Fruit fly (Drosophila melanogaster): Measurements from ENCODE around the gene Ndc80.

Gene Ndc80

dm6 chrX:13602071-13602858, 9.6 kb downstream of the Ndc80 start, which contains the start of gene up:
Gene up, minus strand, starts transcription at chrX:13602578.
- TF ChIP-seq CTCF (optimal IDR thresholded peaks at IDR 0.05) (no peak), CG8478 (optimal IDR thresholded peaks at IDR 0.05) (no peak)

- no peak for TF ChIP-seq CTCF (optimal IDR thresholded peaks at IDR 0.05)
Observed at dm6 chrX:13597753-13598152, 14.1 kb downstream of the Ndc80 start.

dm6 chrX:13593667-13594066, 18.2 kb downstream of the Ndc80 start:
- TF ChIP-seq CTCF (optimal IDR thresholded peaks at IDR 0.05) (no peak), CG8478 (optimal IDR thresholded peaks at IDR 0.05) (no peak)

dm6 chrX:13586888-13587287, 25.0 kb downstream of the Ndc80 start:
- TF ChIP-seq CTCF (optimal IDR thresholded peaks at IDR 0.05) (peak; percentile 42 to 71), CG8478 (optimal IDR thresholded peaks at IDR 0.05) (no peak)

DNA sequence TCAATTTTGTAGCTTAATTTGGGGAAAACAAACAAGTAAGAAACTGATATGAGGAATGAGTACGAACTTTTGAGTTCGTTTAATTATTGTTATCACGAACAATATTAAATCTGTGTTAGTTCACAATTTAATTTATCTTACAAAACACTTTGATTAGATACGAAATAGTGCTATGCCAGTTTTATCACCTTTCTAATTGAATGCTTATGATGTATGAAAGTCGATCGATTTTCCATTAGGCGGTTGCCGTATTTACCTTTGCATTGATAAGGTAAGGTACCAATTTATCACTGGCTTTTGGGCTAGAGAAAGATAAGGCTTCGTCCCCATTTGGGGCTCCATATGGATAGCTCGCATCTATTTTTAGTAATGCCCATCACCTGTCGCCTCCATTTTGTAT, 32.5 kb downstream of the Ndc80 start:
- TF ChIP-seq CTCF (optimal IDR thresholded peaks at IDR 0.05) = no peak
- no peak for TF ChIP-seq CG8478 (optimal IDR thresholded peaks at IDR 0.05)

DNA sequence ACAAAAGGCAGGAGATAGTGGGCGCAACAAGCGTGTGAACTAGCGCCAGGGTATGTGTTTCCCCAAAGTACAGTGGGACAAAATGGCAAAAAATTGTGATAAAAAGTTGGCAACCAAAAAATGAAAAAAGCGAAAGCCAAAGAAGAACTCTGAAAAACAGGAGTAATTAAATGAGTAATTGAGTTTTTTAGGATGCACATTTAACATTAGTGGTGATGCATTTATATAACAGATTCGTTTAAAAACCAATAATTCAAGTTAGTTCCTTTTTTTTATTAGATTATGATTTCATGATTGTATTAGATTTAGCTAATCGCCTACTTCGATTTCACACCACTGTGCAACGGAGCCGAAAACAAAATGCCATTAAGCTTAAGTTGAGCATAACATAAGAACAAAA, 39.5 kb downstream of the Ndc80 start:
- TF ChIP-seq CG8478 (optimal IDR thresholded peaks at IDR 0.05) (no peak), CTCF (optimal IDR thresholded peaks at IDR 0.05) (no peak)

DNA sequence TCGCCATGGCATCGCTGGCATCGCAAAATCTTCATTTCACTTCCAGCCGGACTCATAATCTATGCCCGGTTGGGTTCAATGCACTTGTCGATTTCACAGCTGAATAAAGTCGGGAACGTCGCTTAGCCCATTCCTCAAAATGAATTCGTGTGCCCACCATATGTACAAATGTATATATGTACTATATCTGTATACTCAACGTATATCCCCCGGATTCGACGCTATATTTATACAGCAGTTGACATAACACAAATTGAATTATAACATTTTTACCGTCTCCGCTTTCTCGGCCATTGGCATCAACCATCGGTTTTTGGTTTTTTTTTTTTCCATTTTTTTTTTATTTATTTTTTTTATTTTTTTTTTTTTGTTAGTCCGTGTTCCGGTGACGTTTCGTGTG, 41.6 kb downstream of the Ndc80 start:
- TF ChIP-seq CTCF (optimal IDR thresholded peaks at IDR 0.05) (no peak), CG8478 (optimal IDR thresholded peaks at IDR 0.05) (no peak)

DNA sequence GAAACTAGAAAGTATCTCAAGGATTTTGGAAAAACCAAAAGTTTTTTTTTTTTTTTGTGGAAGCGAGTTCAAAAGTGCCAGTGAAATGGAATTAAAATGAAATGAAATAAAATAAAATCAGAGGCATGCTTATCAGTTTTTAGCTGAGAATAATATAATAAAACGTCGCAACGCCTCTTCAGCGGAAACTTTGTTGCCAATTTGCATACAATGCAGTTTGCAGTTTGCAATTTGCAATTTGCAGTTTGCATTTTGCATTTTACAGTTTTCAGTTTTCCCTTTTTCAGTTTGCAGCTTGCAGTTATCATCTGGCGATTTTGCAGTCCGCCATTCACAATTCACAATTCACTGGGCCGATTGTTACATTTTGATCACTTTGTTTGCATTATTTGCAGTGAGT, 43.0 kb downstream of the Ndc80 start:
- no peak for TF ChIP-seq CTCF (optimal IDR thresholded peaks at IDR 0.05)

- no peak for TF ChIP-seq CTCF (optimal IDR thresholded peaks at IDR 0.05)
Observed at dm6 chrX:13568127-13568526, 43.7 kb downstream of the Ndc80 start.

dm6 chrX:13565490-13566156, 46.2 kb downstream of the Ndc80 start:
- TF ChIP-seq CTCF (optimal IDR thresholded peaks at IDR 0.05) = no peak

DNA sequence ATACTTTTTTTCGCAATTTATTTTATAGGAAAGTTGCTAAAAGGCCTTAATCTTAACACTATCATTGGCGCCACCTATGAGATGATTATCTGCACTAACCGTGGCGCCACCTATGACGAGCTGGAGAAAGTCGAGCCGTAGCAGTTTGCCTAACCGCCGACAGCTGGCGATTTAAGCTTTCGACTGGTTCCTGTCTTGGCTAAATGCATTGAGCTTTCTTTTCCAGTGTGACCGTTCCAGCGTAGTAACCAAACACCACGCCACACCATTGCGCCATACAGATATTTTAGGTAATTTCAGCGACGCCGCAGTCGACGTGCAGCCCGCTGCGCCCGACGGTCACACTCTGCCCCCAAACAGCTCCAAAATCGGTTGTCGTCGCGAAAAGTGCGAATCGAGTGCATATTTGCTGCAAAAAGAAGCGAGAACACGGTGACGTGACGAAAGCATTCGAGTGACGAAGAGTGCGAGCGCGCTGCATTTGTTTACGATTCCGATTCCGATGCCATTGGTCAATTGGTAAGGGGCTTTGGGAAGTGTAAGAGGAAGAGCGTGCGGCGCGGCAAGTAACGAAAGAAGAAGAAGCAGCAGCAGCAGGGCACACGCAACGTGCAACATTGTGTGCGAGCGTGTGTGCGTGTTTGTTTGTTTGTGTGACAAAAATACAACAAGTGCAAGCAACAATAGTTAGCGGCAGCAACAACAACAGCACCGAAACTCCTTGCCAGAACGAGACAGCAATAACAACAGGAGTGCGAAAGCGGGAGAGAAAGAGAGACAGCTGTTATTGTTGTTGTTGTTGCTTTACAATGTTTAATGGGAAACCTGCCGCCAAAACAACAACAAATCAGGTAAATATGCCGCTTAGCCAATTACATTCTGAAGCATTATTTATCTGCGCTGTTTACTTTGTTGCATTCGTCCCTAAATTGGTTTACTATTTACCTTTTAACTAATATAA, 48.1 kb downstream of the Ndc80 start, which contains the start of the genes CG46311 and Tpst:
Gene CG46311, plus strand, starts transcription at position 341 of the 961 bp plus-strand sequence.
Gene Tpst, plus strand, starts transcription at position 341 of the 961 bp plus-strand sequence.
- TF ChIP-seq CG8478 (optimal IDR thresholded peaks at IDR 0.05) (no peak), CTCF (optimal IDR thresholded peaks at IDR 0.05) (peak; percentile 99 to 100)

DNA sequence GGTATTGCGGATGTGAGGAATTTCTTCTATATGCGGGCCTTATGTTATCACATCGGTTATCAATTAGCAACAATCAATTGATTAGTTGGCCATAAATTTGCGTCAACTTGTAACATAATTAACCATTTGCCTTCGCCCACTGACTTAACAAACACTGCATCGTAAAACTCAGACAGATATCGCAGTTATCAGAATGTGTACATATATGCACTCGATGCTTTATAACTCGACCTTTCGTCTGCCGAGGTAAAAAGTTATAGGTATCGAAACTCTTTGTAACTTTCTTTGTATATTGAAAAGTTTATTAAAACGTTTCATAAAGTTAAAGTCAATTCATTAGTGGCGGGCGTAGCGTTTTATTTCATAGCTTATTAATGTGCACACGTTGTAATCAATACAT, 48.8 kb downstream of the Ndc80 start:
- TF ChIP-seq CTCF (optimal IDR thresholded peaks at IDR 0.05) (no peak), CG8478 (optimal IDR thresholded peaks at IDR 0.05) (no peak)

dm6 chrX:13561371-13561770, 50.5 kb downstream of the Ndc80 start, which contains the start of gene CG32633:
Gene CG32633, plus strand, starts transcription at chrX:13561671.
- TF ChIP-seq CTCF (optimal IDR thresholded peaks at IDR 0.05) = no peak
- TF ChIP-seq CG8478 (optimal IDR thresholded peaks at IDR 0.05) = no peak

All from S2 (cell line).